Worm (Caenorhabditis elegans) whole organism, young adult: ENCODE results near the gene irld-14.

Experiments
- B0035.1 ChIP-seq: sonication (generic microtip); optimal IDR thresholded peaks from 2 replicates; lab custom pipeline; 2016; ENCODE audit warnings: missing genetic modification characterization, mild to moderate bottlenecking, missing compliant biosample characterization, missing genotype, missing genetic modification reagents
- B0261.1 ChIP-seq: sonication (generic microtip); optimal IDR thresholded peaks from 2 replicates; lab custom pipeline; 2016; ENCODE audit warnings: mild to moderate bottlenecking, missing genetic modification characterization, moderate library complexity, missing compliant biosample characterization
- D2030.7 ChIP-seq: fragments of 200-800 bp; sonication (Bioruptor generic); IDR thresholded peaks from 2 replicates; pipeline ENCODE4 v1.3.6; 2022; ENCODE audit warnings: missing genetic modification reagents, missing genetic modification characterization, missing compliant biosample characterization
- F10E7.11 ChIP-seq: sonication (generic microtip); optimal IDR thresholded peaks from 2 replicates; lab custom pipeline; 2017; ENCODE audit warnings: mild to moderate bottlenecking, missing genetic modification characterization, moderate library complexity, missing compliant biosample characterization
- F37B4.10 ChIP-seq: fragments of 200-800 bp; sonication (Bioruptor generic); IDR thresholded peaks from 2 replicates; pipeline ENCODE4 v1.3.6; 2022; ENCODE audit warnings: missing genetic modification characterization, missing compliant biosample characterization
- T07F8.4 ChIP-seq: sonication (generic microtip); optimal IDR thresholded peaks from 2 replicates; lab custom pipeline; 2016; ENCODE audit warnings: mild to moderate bottlenecking, missing genetic modification characterization, moderate library complexity, missing compliant biosample characterization
- T26A5.8 ChIP-seq: sonication (generic microtip); optimal IDR thresholded peaks from 2 replicates; lab custom pipeline; 2016; ENCODE audit warnings: missing genetic modification characterization, missing compliant biosample characterization
- Y95B8A.8 ChIP-seq: fragments of 200-800 bp; sonication (Bioruptor generic); IDR thresholded peaks from 2 replicates; pipeline ENCODE4 v1.3.6; 2022; ENCODE audit warnings: missing genetic modification reagents, missing genetic modification characterization, missing compliant biosample characterization
- aptf-3 ChIP-seq: fragments of 200-800 bp; sonication (Bioruptor generic); IDR thresholded peaks from 2 replicates; pipeline ENCODE4 v1.3.6; 2022; ENCODE audit warnings: missing genetic modification characterization, missing compliant biosample characterization
- attf-3 ChIP-seq: fragments of 200-800 bp; sonication (Bioruptor generic); conservative IDR thresholded peaks from 2 replicates; pipeline ENCODE4 v1.3.6; 2022; ENCODE audit warnings: missing genetic modification reagents, missing genetic modification characterization, missing compliant biosample characterization
- attf-5 ChIP-seq: fragments of 200-800 bp; sonication (Bioruptor generic); optimal IDR thresholded peaks from 2 replicates; lab custom pipeline; 2018; ENCODE audit warnings: mild to moderate bottlenecking, missing genetic modification characterization, missing compliant biosample characterization
- bed-2 ChIP-seq: fragments of 200-800 bp; sonication (Bioruptor generic); IDR thresholded peaks from 2 replicates; pipeline ENCODE4 v1.3.6; 2022; ENCODE audit warnings: missing genetic modification reagents, missing genetic modification characterization, missing compliant biosample characterization
- ccch-3 ChIP-seq: fragments of 200-800 bp; sonication (Bioruptor generic); optimal IDR thresholded peaks from 2 replicates; lab custom pipeline; 2018; ENCODE audit warnings: mild to moderate bottlenecking, missing genetic modification characterization, missing compliant biosample characterization
- cebp-2 ChIP-seq: fragments of 200-800 bp; sonication (Bioruptor generic); IDR thresholded peaks from 2 replicates; pipeline ENCODE4 v1.3.6; 2022; ENCODE audit warnings: missing genetic modification characterization, missing compliant biosample characterization
- ceh-40 ChIP-seq: fragments of 200-800 bp; sonication (Bioruptor generic); IDR thresholded peaks from 2 replicates; pipeline ENCODE4 v1.3.6; 2022; ENCODE audit warnings: missing genetic modification characterization, missing compliant biosample characterization
- egl-18 ChIP-seq: fragments of 200-800 bp; sonication (Bioruptor generic); IDR thresholded peaks from 2 replicates; pipeline ENCODE4 v1.3.6; 2022; ENCODE audit warnings: missing genetic modification reagents, missing genetic modification characterization, missing compliant biosample characterization
- egl-44 ChIP-seq: fragments of 200-800 bp; sonication (Bioruptor generic); IDR thresholded peaks from 2 replicates; pipeline ENCODE4 v1.3.6; 2022; ENCODE audit warnings: missing genetic modification reagents, missing genetic modification characterization, missing compliant biosample characterization
- ets-4 ChIP-seq: fragments of 200-800 bp; sonication (Bioruptor generic); optimal IDR thresholded peaks from 2 replicates; lab custom pipeline; 2018; ENCODE audit warnings: mild to moderate bottlenecking, missing genetic modification characterization, missing compliant biosample characterization
- gei-17 ChIP-seq: fragments of 200-800 bp; sonication (Bioruptor generic); optimal IDR thresholded peaks from 2 replicates; lab custom pipeline; 2018; ENCODE audit warnings: mild to moderate bottlenecking, missing genetic modification characterization, missing compliant biosample characterization
- hlh-26 ChIP-seq: fragments of 200-800 bp; sonication (Bioruptor generic); conservative IDR thresholded peaks from 2 replicates; pipeline ENCODE4 v1.3.6; 2022; ENCODE audit warnings: missing genetic modification reagents, missing genetic modification characterization, missing compliant biosample characterization
- hrde-1 ChIP-seq: sonication (generic microtip); optimal IDR thresholded peaks from 2 replicates; lab custom pipeline; 2016; ENCODE audit warnings: missing genetic modification characterization, mild to moderate bottlenecking, missing compliant biosample characterization, moderate library complexity, missing genotype, missing genetic modification reagents, borderline replicate concordance
- hsf-1 ChIP-seq: fragments of 200-800 bp; sonication (Bioruptor generic); IDR thresholded peaks from 2 replicates; pipeline ENCODE4 v1.3.6; 2022; ENCODE audit warnings: missing genetic modification reagents, missing genetic modification characterization, missing compliant biosample characterization
- let-526 ChIP-seq: fragments of 200-800 bp; sonication (Bioruptor generic); IDR thresholded peaks from 2 replicates; pipeline ENCODE4 v1.3.6; 2022; ENCODE audit warnings: missing genetic modification reagents, missing genetic modification characterization, missing compliant biosample characterization
- lin-40 ChIP-seq: sonication (generic microtip); optimal IDR thresholded peaks from 2 replicates; lab custom pipeline; 2016; ENCODE audit warnings: missing genetic modification characterization, mild to moderate bottlenecking, missing compliant biosample characterization, missing genotype, missing genetic modification reagents
- nfya-1 ChIP-seq: sonication (generic microtip); optimal IDR thresholded peaks from 2 replicates; lab custom pipeline; 2017; ENCODE audit warnings: antibody characterized with exemption, missing compliant biosample characterization, missing genetic modification characterization, borderline replicate concordance; ENCODE audit not compliant: insufficient read depth
- nfyb-1 ChIP-seq: fragments of 200-800 bp; sonication (Bioruptor generic); IDR thresholded peaks from 2 replicates; pipeline ENCODE4 v1.3.6; 2022; ENCODE audit warnings: missing genetic modification reagents, missing genetic modification characterization, missing compliant biosample characterization
- nhr-179 ChIP-seq: sonication (generic microtip); optimal IDR thresholded peaks from 2 replicates; lab custom pipeline; 2016; ENCODE audit warnings: mild to moderate bottlenecking, missing genetic modification characterization, missing compliant biosample characterization
- nhr-90 ChIP-seq: sonication (generic microtip); optimal IDR thresholded peaks from 2 replicates; lab custom pipeline; 2016; ENCODE audit warnings: missing genotype, mild to moderate bottlenecking, missing genetic modification characterization, missing compliant biosample characterization
- rcor-1 ChIP-seq: fragments of 200-800 bp; sonication (Bioruptor generic); IDR thresholded peaks from 2 replicates; pipeline ENCODE4 v1.3.6; 2022; ENCODE audit warnings: missing genetic modification reagents, missing genetic modification characterization, missing compliant biosample characterization
- rec-8 ChIP-seq, 2 experiments: sonication (generic microtip); optimal IDR thresholded peaks; 2 replicates each; lab custom pipeline; 2016; ENCODE audit warnings: mild to moderate bottlenecking in 2 of 2, missing genetic modification characterization in 2 of 2, missing genetic modification reagents in 2 of 2, missing genotype in 2 of 2, missing biosample characterization in 1 of 2, missing compliant biosample characterization in 1 of 2, moderate library complexity in 1 of 2
- sdz-38 ChIP-seq: sonication (generic microtip); optimal IDR thresholded peaks from 2 replicates; lab custom pipeline; 2016; ENCODE audit warnings: missing genotype, missing genetic modification characterization, missing compliant biosample characterization
- snpc-4 ChIP-seq, 5 experiments: fragments of 150-350 bp in 1 of 5; sonication (generic microtip) in 4 of 5; optimal IDR thresholded peaks; 2 replicates each; lab custom pipeline; 2014 to 2018; ENCODE audit warnings: missing genetic modification characterization in 5 of 5, missing biosample characterization in 3 of 5, antibody characterized with exemption in 2 of 5, mild to moderate bottlenecking in 2 of 5, missing compliant biosample characterization in 2 of 5, missing genotype in 2 of 5, moderate library complexity in 2 of 5, missing genetic modification reagents in 1 of 5
- sptf-2 ChIP-seq: fragments of 200-800 bp; sonication (Bioruptor generic); optimal IDR thresholded peaks from 2 replicates; lab custom pipeline; 2018; ENCODE audit warnings: mild to moderate bottlenecking, missing genetic modification characterization, missing compliant biosample characterization
- xnd-1 ChIP-seq: sonication (generic microtip); optimal IDR thresholded peaks from 2 replicates; lab custom pipeline; 2016; ENCODE audit warnings: missing genotype, missing genetic modification reagents, missing genetic modification characterization, missing compliant biosample characterization
- zfh-2 ChIP-seq: fragments of 200-800 bp; sonication (Bioruptor generic); conservative IDR thresholded peaks from 2 replicates; pipeline ENCODE4 v1.3.6; 2022; ENCODE audit warnings: missing genetic modification reagents, missing genetic modification characterization, missing compliant biosample characterization
- ztf-25 ChIP-seq: fragments of 200-800 bp; sonication (Bioruptor generic); IDR thresholded peaks from 2 replicates; pipeline ENCODE4 v1.3.6; 2022; ENCODE audit warnings: missing genetic modification reagents, missing genetic modification characterization, missing compliant biosample characterization

The irld-14 gene

DNA sequence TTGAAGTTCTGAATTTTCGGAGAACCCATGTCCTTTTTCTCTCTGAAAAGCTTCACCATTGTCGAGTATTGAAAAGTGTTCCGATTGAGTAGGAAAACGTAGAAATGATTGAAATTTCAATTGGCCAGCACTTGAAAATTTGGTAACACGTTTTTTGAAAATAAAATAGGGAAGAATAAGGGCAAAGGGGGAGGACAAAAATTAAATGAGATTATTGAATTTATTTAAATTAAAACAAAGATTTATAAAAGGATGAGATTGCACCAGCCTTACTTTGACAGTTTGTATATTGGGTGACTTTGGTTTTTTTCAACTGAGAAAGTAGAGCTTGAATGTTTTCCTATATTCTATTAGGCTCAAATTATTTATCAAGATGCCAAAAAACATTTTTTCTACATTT is 17.8 kb downstream of the irld-14 start, which contains the start of gene obr-2:
Gene obr-2 (minus strand): TSS at position 101 of the 400 bp plus-strand sequence.
- TF ChIP-seq D2030.7 (GFP tag; lab: Robert Waterston, UW) (no peak), ztf-25 (GFP tag; lab: Robert Waterston, UW) (no peak), attf-5 (GFP tag; lab: Kevin White, UChicago) (no peak), T07F8.4 (tag; lab: Kevin White, UChicago) (no peak), rec-8 (tag; optimal IDR thresholded peaks at IDR 0.05; lab: Kevin White, UChicago) (no peak), let-526 (GFP tag; lab: Robert Waterston, UW) (no peak), gei-17 (GFP tag; lab: Kevin White, UChicago) (no peak), ccch-3 (GFP tag; lab: Kevin White, UChicago) (no peak), zfh-2 (GFP tag; lab: Robert Waterston, UW) (no peak), egl-18 (GFP tag; lab: Robert Waterston, UW) (no peak), F37B4.10 (GFP tag; lab: Robert Waterston, UW) (no peak)

DNA sequence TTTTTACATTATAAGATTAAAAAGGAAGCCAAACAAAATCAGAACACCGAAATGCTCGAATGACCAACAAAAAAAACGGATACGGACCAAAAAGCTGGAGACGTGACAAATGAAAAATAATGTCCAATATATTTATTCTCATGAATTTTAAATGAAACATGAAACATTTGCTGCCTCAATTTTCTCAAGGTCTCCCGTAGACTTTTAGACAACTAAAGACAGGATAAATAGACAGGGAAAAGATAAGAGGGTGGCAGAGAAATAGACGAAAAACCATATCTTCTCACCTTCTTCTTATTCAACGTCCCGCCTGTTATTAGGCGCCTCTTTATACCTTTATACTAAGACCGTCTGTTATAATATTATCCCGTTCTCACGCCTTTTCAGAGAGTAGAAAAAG is 19.5 kb downstream of the irld-14 start:
- TF ChIP-seq ets-4 (GFP tag; lab: Kevin White, UChicago) (no peak), aptf-3 (GFP tag; lab: Robert Waterston, UW) (no peak), sptf-2 (GFP tag; lab: Kevin White, UChicago) (no peak), B0261.1 (no peak), nhr-90 (tag; lab: Kevin White, UChicago) (no peak), attf-3 (GFP tag; lab: Robert Waterston, UW) (no peak), Y95B8A.8 (no peak), ceh-40 (GFP tag; lab: Robert Waterston, UW) (no peak), lin-40 (tag; lab: Kevin White, UChicago) (no peak), hsf-1 (no peak), nhr-179 (no peak)

DNA sequence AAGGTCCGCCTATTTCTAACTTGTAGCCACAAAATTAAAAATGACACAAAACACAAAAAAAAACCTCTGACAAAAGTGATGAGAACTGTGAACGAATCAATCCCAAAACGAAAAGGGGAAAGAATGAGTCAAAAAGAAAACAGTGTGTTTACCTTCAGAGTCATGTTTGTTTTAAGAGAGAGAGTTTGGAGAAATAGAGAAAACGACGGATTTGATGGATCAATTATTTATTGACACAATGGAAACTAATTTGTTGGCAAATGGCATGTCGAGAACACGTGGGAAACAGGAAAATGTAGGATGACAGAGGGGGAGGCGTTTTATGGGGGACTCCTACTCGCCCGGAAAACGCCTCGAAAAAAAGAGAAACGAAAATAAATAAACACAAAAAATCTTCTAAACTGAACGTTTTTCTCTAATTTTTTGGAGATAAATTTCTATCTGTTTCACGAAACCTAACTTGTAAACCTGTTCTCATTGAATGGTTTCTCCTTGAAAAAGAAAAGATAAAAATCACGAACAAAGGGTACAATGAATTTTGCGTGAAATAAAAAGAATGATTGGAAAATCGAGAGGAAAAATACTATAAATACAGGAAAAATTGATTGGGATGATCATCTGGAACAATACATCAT is 20.6 kb downstream of the irld-14 start:
- no peak for TF ChIP-seq hlh-26
- TF ChIP-seq B0035.1 (tag; lab: Kevin White, UChicago), result no peak
- TF ChIP-seq cebp-2 (GFP tag; lab: Robert Waterston, UW), result no peak
- no peak for TF ChIP-seq egl-44
- TF ChIP-seq, all 124 proteins: peak for 0

ce11 chrV:15020229-15020628 is 23.9 kb downstream of the irld-14 start, which contains the start of gene F14H8.2:
Gene F14H8.2 (minus strand): TSS chrV:15020329.
- TF ChIP-seq rec-8 (tag; optimal IDR thresholded peaks at IDR 0.05; lab: Kevin White, UChicago) (no peak), nfyb-1 (GFP tag; lab: Robert Waterston, UW) (no peak), xnd-1 (no peak), sdz-38 (tag; lab: Kevin White, UChicago) (no peak), attf-3 (GFP tag; lab: Robert Waterston, UW) (no peak), nfya-1 (tag; lab: Kevin White, UChicago) (no peak), nhr-179 (no peak), egl-44 (no peak), snpc-4 (GFP tag; optimal IDR thresholded peaks at IDR 0.05; lab: Kevin White, UChicago) (no peak), snpc-4 (tag; optimal IDR thresholded peaks at IDR 0.05; lab: Kevin White, UChicago) (no peak), hrde-1 (tag; lab: Kevin White, UChicago) (no peak), sptf-2 (GFP tag; lab: Kevin White, UChicago) (no peak), bed-2 (GFP tag; lab: Robert Waterston, UW) (no peak), T26A5.8 (tag; lab: Kevin White, UChicago) (no peak), F10E7.11 (no peak), rcor-1 (GFP tag; lab: Robert Waterston, UW) (no peak)
